Fruit fly (Drosophila melanogaster) whole organism: ENCODE measurements around the gene spz.

Experiments used
- CG8478 ChIP-seq: fragments of >200 bp; optimal IDR thresholded peaks from 2 replicates; lab custom pipeline; 2018; ENCODE audit warnings: inconsistent platforms
- Dll ChIP-seq: fragments of >200 bp; optimal IDR thresholded peaks from 2 replicates; lab custom pipeline; 2017
- pan ChIP-seq: fragments of >200 bp; optimal IDR thresholded peaks from 2 replicates; lab custom pipeline; 2017
- psq ChIP-seq: fragments of >200 bp; optimal IDR thresholded peaks from 2 replicates; lab custom pipeline; 2017

dm6 chr3R:27091106-27091505, 21.2 kb upstream of the spz start, which contains the start of gene Cpr97Eb:
- TF ChIP-seq CG8478 (lab: Kevin White, UChicago) (no peak), pan (no peak), psq (lab: Kevin White, UChicago) (no peak), Dll (lab: Kevin White, UChicago) (no peak)
